Worm (Caenorhabditis elegans) whole organism, late embryonic: Measurements from ENCODE around the gene ins-5.
A peak's percentile ranks its signal among the peaks of the same experiment; 100 is the strongest.

Experiments
- C08G9.2 ChIP-seq: sonication (generic microtip); optimal IDR thresholded peaks from 2 replicates; lab custom pipeline; 2016; ENCODE audit warnings: mild to moderate bottlenecking, missing genetic modification characterization, moderate library complexity, missing compliant biosample characterization
- C38D4.7 ChIP-seq: fragments of 200-800 bp; sonication (Bioruptor generic); optimal IDR thresholded peaks from 2 replicates; lab custom pipeline; 2018; ENCODE audit warnings: mild to moderate bottlenecking, missing genetic modification characterization, moderate library complexity, missing compliant biosample characterization
- K02D7.2 ChIP-seq: sonication (generic microtip); optimal IDR thresholded peaks from 2 replicates; lab custom pipeline; 2017; ENCODE audit warnings: mild to moderate bottlenecking, missing genetic modification characterization, missing compliant biosample characterization
- T23F11.4 ChIP-seq: fragments of 200-800 bp; sonication (Bioruptor generic); optimal IDR thresholded peaks from 2 replicates; lab custom pipeline; 2018; ENCODE audit warnings: mild to moderate bottlenecking, missing genetic modification characterization, missing compliant biosample characterization
- ahr-1 ChIP-seq: sonication (generic microtip); optimal IDR thresholded peaks from 2 replicates; lab custom pipeline; 2016; ENCODE audit warnings: missing genetic modification characterization, missing compliant biosample characterization
- ceh-14 ChIP-seq: sonication (generic microtip); optimal IDR thresholded peaks from 2 replicates; lab custom pipeline; 2016; ENCODE audit warnings: missing genotype, missing genetic modification characterization, missing compliant biosample characterization
- ceh-19 ChIP-seq: fragments of 200-800 bp; sonication (Bioruptor generic); optimal IDR thresholded peaks from 2 replicates; lab custom pipeline; 2018; ENCODE audit warnings: mild to moderate bottlenecking, missing genetic modification characterization, missing compliant biosample characterization
- ceh-2 ChIP-seq: sonication (generic microtip); optimal IDR thresholded peaks from 2 replicates; lab custom pipeline; 2016; ENCODE audit warnings: missing genotype, missing genetic modification characterization, missing compliant biosample characterization
- ceh-22 ChIP-seq: sonication (generic microtip); optimal IDR thresholded peaks from 2 replicates; lab custom pipeline; 2017; ENCODE audit warnings: missing biosample characterization, missing genetic modification characterization
- ceh-24 ChIP-seq: sonication (generic microtip); optimal IDR thresholded peaks from 2 replicates; lab custom pipeline; 2016; ENCODE audit warnings: mild to moderate bottlenecking, missing genetic modification characterization, missing compliant biosample characterization
- ceh-30 ChIP-seq: fragments of 150-350 bp; optimal IDR thresholded peaks from 2 replicates; lab custom pipeline; 2014; ENCODE audit warnings: missing biosample characterization, missing genetic modification characterization
- ceh-31 ChIP-seq: sonication (generic microtip); optimal IDR thresholded peaks from 2 replicates; lab custom pipeline; 2016; ENCODE audit warnings: missing genetic modification characterization, missing compliant biosample characterization
- ceh-34 ChIP-seq: sonication (generic microtip); optimal IDR thresholded peaks from 2 replicates; lab custom pipeline; 2016; ENCODE audit warnings: mild to moderate bottlenecking, missing genetic modification characterization, missing compliant biosample characterization
- ceh-48 ChIP-seq: sonication (generic microtip); optimal IDR thresholded peaks from 2 replicates; lab custom pipeline; 2016; ENCODE audit warnings: missing genetic modification characterization, inconsistent platforms, missing compliant biosample characterization
- ceh-6 ChIP-seq: fragments of 200-800 bp; sonication (Bioruptor generic); optimal IDR thresholded peaks from 2 replicates; lab custom pipeline; 2018; ENCODE audit warnings: mild to moderate bottlenecking, missing genetic modification characterization, missing compliant biosample characterization
- ceh-9 ChIP-seq: sonication (generic microtip); optimal IDR thresholded peaks from 2 replicates; lab custom pipeline; 2016; ENCODE audit warnings: mild to moderate bottlenecking, missing genetic modification characterization, inconsistent platforms, missing compliant biosample characterization
- che-1 ChIP-seq: sonication (generic microtip); optimal IDR thresholded peaks from 2 replicates; lab custom pipeline; 2016; ENCODE audit warnings: mild to moderate bottlenecking, missing genetic modification characterization, missing compliant biosample characterization
- dmd-4 ChIP-seq: sonication (generic microtip); optimal IDR thresholded peaks from 2 replicates; lab custom pipeline; 2016; ENCODE audit warnings: borderline replicate concordance, missing genetic modification characterization, missing compliant biosample characterization
- dve-1 ChIP-seq: sonication (generic microtip); optimal IDR thresholded peaks from 2 replicates; lab custom pipeline; 2017; ENCODE audit warnings: antibody characterized with exemption, mild to moderate bottlenecking, missing genetic modification characterization, missing compliant biosample characterization
- elt-2 ChIP-seq: sonication (generic microtip); optimal IDR thresholded peaks from 2 replicates; lab custom pipeline; 2016; ENCODE audit warnings: missing genetic modification reagents, missing genetic modification characterization, missing compliant biosample characterization
- ets-4 ChIP-seq: sonication (generic microtip); optimal IDR thresholded peaks from 2 replicates; lab custom pipeline; 2016; ENCODE audit warnings: missing genetic modification characterization, missing compliant biosample characterization
- eyg-1 ChIP-seq: sonication (generic microtip); optimal IDR thresholded peaks from 2 replicates; lab custom pipeline; 2016; ENCODE audit warnings: missing genotype, missing genetic modification characterization, missing compliant biosample characterization
- fax-1 ChIP-seq: sonication (generic microtip); optimal IDR thresholded peaks from 2 replicates; lab custom pipeline; 2016; ENCODE audit warnings: missing genotype, missing genetic modification characterization, missing compliant biosample characterization
- fkh-6 ChIP-seq: sonication (generic microtip); optimal IDR thresholded peaks from 2 replicates; lab custom pipeline; 2016; ENCODE audit warnings: missing genetic modification characterization, missing compliant biosample characterization
- hlh-13 ChIP-seq: fragments of 200-800 bp; sonication (Bioruptor generic); optimal IDR thresholded peaks from 2 replicates; lab custom pipeline; 2018; ENCODE audit warnings: mild to moderate bottlenecking, missing genetic modification characterization, missing compliant biosample characterization
- hlh-30 ChIP-seq: sonication (generic microtip); optimal IDR thresholded peaks from 2 replicates; lab custom pipeline; 2017; ENCODE audit warnings: antibody characterized with exemption, missing genetic modification characterization, missing compliant biosample characterization; ENCODE audit not compliant: insufficient read depth
- hlh-6 ChIP-seq: sonication (generic microtip); optimal IDR thresholded peaks from 2 replicates; lab custom pipeline; 2016; ENCODE audit warnings: missing genotype, missing genetic modification characterization, missing compliant biosample characterization
- hlh-8 ChIP-seq: sonication (generic microtip); optimal IDR thresholded peaks from 2 replicates; lab custom pipeline; 2016; ENCODE audit warnings: missing genotype, missing genetic modification characterization, missing compliant biosample characterization
- lim-6 ChIP-seq: sonication (generic microtip); optimal IDR thresholded peaks from 2 replicates; lab custom pipeline; 2016; ENCODE audit warnings: missing genetic modification characterization, missing compliant biosample characterization
- lin-11 ChIP-seq: fragments of 200-800 bp; sonication (Bioruptor generic); optimal IDR thresholded peaks from 2 replicates; lab custom pipeline; 2018; ENCODE audit warnings: mild to moderate bottlenecking, missing genetic modification characterization, missing compliant biosample characterization
- mec-3 ChIP-seq: sonication (generic microtip); optimal IDR thresholded peaks from 2 replicates; lab custom pipeline; 2016; ENCODE audit warnings: borderline replicate concordance, missing genetic modification characterization, missing compliant biosample characterization
- nfya-1 ChIP-seq: sonication (generic microtip); optimal IDR thresholded peaks from 2 replicates; lab custom pipeline; 2017; ENCODE audit warnings: missing genetic modification characterization, mild to moderate bottlenecking, missing compliant biosample characterization, antibody characterized with exemption, moderate library complexity
- nhr-11 ChIP-seq: fragments of 150-350 bp; optimal IDR thresholded peaks from 2 replicates; lab custom pipeline; 2014; ENCODE audit warnings: missing biosample characterization, missing genetic modification characterization
- npax-4 ChIP-seq: sonication (generic microtip); optimal IDR thresholded peaks from 2 replicates; lab custom pipeline; 2016; ENCODE audit warnings: missing genetic modification characterization, missing compliant biosample characterization
- odd-2 ChIP-seq: sonication (generic microtip); optimal IDR thresholded peaks from 2 replicates; lab custom pipeline; 2017; ENCODE audit warnings: antibody characterized with exemption, mild to moderate bottlenecking, missing genetic modification characterization, missing compliant biosample characterization
- pag-3 ChIP-seq: sonication (generic microtip); optimal IDR thresholded peaks from 2 replicates; lab custom pipeline; 2016; ENCODE audit warnings: missing compliant biosample characterization, missing genetic modification characterization, borderline replicate concordance
- pat-9 ChIP-seq: fragments of 200-800 bp; sonication (Bioruptor generic); optimal IDR thresholded peaks from 2 replicates; lab custom pipeline; 2018; ENCODE audit warnings: mild to moderate bottlenecking, missing genetic modification characterization, moderate library complexity, missing compliant biosample characterization
- pha-2 ChIP-seq: sonication (generic microtip); optimal IDR thresholded peaks from 2 replicates; lab custom pipeline; 2017; ENCODE audit warnings: mild to moderate bottlenecking, missing genetic modification characterization, missing compliant biosample characterization
- pha-4 ChIP-seq: fragments of 150-350 bp; optimal IDR thresholded peaks from 2 replicates; lab custom pipeline; 2018; ENCODE audit warnings: missing biosample characterization, missing genetic modification reagents, missing genetic modification characterization
- pqm-1 ChIP-seq: sonication (generic microtip); optimal IDR thresholded peaks from 2 replicates; lab custom pipeline; 2016; ENCODE audit warnings: missing genetic modification characterization, missing compliant biosample characterization
- pros-1 ChIP-seq: fragments of 150-350 bp; optimal IDR thresholded peaks from 2 replicates; lab custom pipeline; 2014; ENCODE audit warnings: missing biosample characterization, missing genetic modification reagents, missing genetic modification characterization
- ref-2 ChIP-seq: sonication (generic microtip); optimal IDR thresholded peaks from 2 replicates; lab custom pipeline; 2016; ENCODE audit warnings: missing genetic modification characterization, missing compliant biosample characterization
- rnt-1 ChIP-seq: sonication (generic microtip); optimal IDR thresholded peaks from 2 replicates; lab custom pipeline; 2016; ENCODE audit warnings: missing genetic modification characterization, missing compliant biosample characterization
- sdc-2 ChIP-seq: sonication (generic microtip); optimal IDR thresholded peaks from 2 replicates; lab custom pipeline; 2016; ENCODE audit warnings: missing genotype, missing genetic modification characterization, missing compliant biosample characterization
- sox-4 ChIP-seq: sonication (generic microtip); optimal IDR thresholded peaks from 2 replicates; lab custom pipeline; 2017; ENCODE audit warnings: mild to moderate bottlenecking, missing genetic modification characterization, inconsistent platforms, missing compliant biosample characterization
- syd-9 ChIP-seq: sonication (generic microtip); optimal IDR thresholded peaks from 2 replicates; lab custom pipeline; 2016; ENCODE audit warnings: mild to moderate bottlenecking, missing genetic modification characterization, moderate library complexity, missing compliant biosample characterization
- tbx-2 ChIP-seq: sonication (generic microtip); optimal IDR thresholded peaks from 2 replicates; lab custom pipeline; 2016; ENCODE audit warnings: missing genetic modification characterization, missing compliant biosample characterization
- tbx-7 ChIP-seq: sonication (generic microtip); optimal IDR thresholded peaks from 2 replicates; lab custom pipeline; 2016; ENCODE audit warnings: missing genotype, missing genetic modification characterization, missing compliant biosample characterization
- ttx-3 ChIP-seq: sonication (generic microtip); optimal IDR thresholded peaks from 2 replicates; lab custom pipeline; 2016; ENCODE audit warnings: missing genetic modification reagents, missing genetic modification characterization, missing compliant biosample characterization
- unc-55 ChIP-seq: sonication (generic microtip); optimal IDR thresholded peaks from 2 replicates; lab custom pipeline; 2017; ENCODE audit warnings: missing biosample characterization, missing genetic modification reagents, missing genetic modification characterization
- unc-86 ChIP-seq: sonication (generic microtip); optimal IDR thresholded peaks from 2 replicates; lab custom pipeline; 2016; ENCODE audit warnings: missing genetic modification characterization, missing compliant biosample characterization
- zip-5 ChIP-seq: sonication (generic microtip); optimal IDR thresholded peaks from 2 replicates; lab custom pipeline; 2016; ENCODE audit warnings: missing genetic modification characterization, missing compliant biosample characterization
- ztf-16 ChIP-seq: sonication (generic microtip); optimal IDR thresholded peaks from 2 replicates; lab custom pipeline; 2017; ENCODE audit warnings: missing genetic modification characterization, missing compliant biosample characterization

ins-5 gene

ce11 chrII:6047639-6048159, 50.3 kb downstream of the ins-5 start, which contains the start of the genes R12C12.6 and ran-5:
Gene R12C12.6, minus strand, starts transcription at chrII:6047867.
Gene ran-5, plus strand, starts transcription at chrII:6048109.
- no peak for TF ChIP-seq tbx-7
- TF ChIP-seq mec-3: no peak
- TF ChIP-seq ceh-30 (tag; lab: Kevin White, UChicago): peak; percentile 75
- peak; percentile 31 for TF ChIP-seq C08G9.2 (tag; lab: Kevin White, UChicago)
- TF ChIP-seq sdc-2 (tag; lab: Kevin White, UChicago): peak; percentile 16
- no peak for TF ChIP-seq npax-4
- no peak for TF ChIP-seq pag-3 (tag; lab: Kevin White, UChicago)
- TF ChIP-seq pat-9 (tag; lab: Kevin White, UChicago): no peak
- TF ChIP-seq ceh-24 (tag; lab: Kevin White, UChicago): no peak
- no peak for TF ChIP-seq zip-5 (tag; lab: Kevin White, UChicago)
- peak; percentile 2 for TF ChIP-seq odd-2 (tag; lab: Kevin White, UChicago)
- peak; percentile 34 for TF ChIP-seq ceh-31 (tag; lab: Kevin White, UChicago)
- peak; percentile 24 for TF ChIP-seq ttx-3
- no peak for TF ChIP-seq T23F11.4 (GFP tag; lab: Kevin White, UChicago)
- no peak for TF ChIP-seq ceh-19 (GFP tag; lab: Kevin White, UChicago)
- TF ChIP-seq eyg-1: no peak
- TF ChIP-seq ceh-9 (tag; lab: Kevin White, UChicago): no peak
- no peak for TF ChIP-seq ceh-14 (tag; lab: Kevin White, UChicago)
- no peak for TF ChIP-seq hlh-30 (tag; lab: Kevin White, UChicago)
- peak; percentile 48 for TF ChIP-seq tbx-2 (tag; lab: Kevin White, UChicago)
- no peak for TF ChIP-seq ceh-6 (GFP tag; lab: Kevin White, UChicago)
- TF ChIP-seq fkh-6: no peak
- no peak for TF ChIP-seq C38D4.7 (GFP tag; lab: Kevin White, UChicago)
- no peak for TF ChIP-seq ceh-22 (tag; lab: Kevin White, UChicago)
- no peak for TF ChIP-seq rnt-1
- TF ChIP-seq ahr-1 (tag; lab: Kevin White, UChicago): no peak
- TF ChIP-seq ceh-34 (tag; lab: Kevin White, UChicago): peak; percentile 37
- no peak for TF ChIP-seq pha-4 (tag; lab: Kevin White, UChicago)
- peak; percentile 52 for TF ChIP-seq nfya-1 (tag; lab: Kevin White, UChicago)
- TF ChIP-seq lin-11 (tag; lab: Kevin White, UChicago): peak; percentile 35
- peak; percentile 44 for TF ChIP-seq ztf-16 (tag; lab: Kevin White, UChicago)
- peak; percentile 4 for TF ChIP-seq ceh-48 (tag; lab: Kevin White, UChicago)
- TF ChIP-seq lim-6 (tag; lab: Kevin White, UChicago): no peak
- TF ChIP-seq elt-2 (tag; lab: Kevin White, UChicago): peak; percentile 74
- no peak for TF ChIP-seq pros-1 (tag; lab: Kevin White, UChicago)
- no peak for TF ChIP-seq K02D7.2 (tag; lab: Kevin White, UChicago)
- TF ChIP-seq dve-1 (tag; lab: Kevin White, UChicago): peak; percentile 32
- TF ChIP-seq unc-55 (GFP tag; lab: Kevin White, UChicago): no peak
- no peak for TF ChIP-seq ref-2 (tag; lab: Kevin White, UChicago)
- no peak for TF ChIP-seq hlh-6 (tag; lab: Kevin White, UChicago)
- TF ChIP-seq sox-4: peak; percentile 42
- TF ChIP-seq dmd-4 (tag; lab: Kevin White, UChicago): no peak
- TF ChIP-seq hlh-13 (GFP tag; lab: Kevin White, UChicago): no peak
- TF ChIP-seq nhr-11: no peak
- peak; percentile 11 for TF ChIP-seq ceh-2 (tag; lab: Kevin White, UChicago)
- TF ChIP-seq unc-86 (tag; lab: Kevin White, UChicago): peak; percentile 45
- TF ChIP-seq fax-1 (tag; lab: Kevin White, UChicago): no peak
- no peak for TF ChIP-seq pha-2 (tag; lab: Kevin White, UChicago)
- no peak for TF ChIP-seq ets-4 (tag; lab: Kevin White, UChicago)
- TF ChIP-seq syd-9 (tag; lab: Kevin White, UChicago): no peak
- no peak for TF ChIP-seq che-1 (tag; lab: Kevin White, UChicago)
- no peak for TF ChIP-seq pqm-1 (tag; lab: Kevin White, UChicago)
- TF ChIP-seq hlh-8 (tag; lab: Kevin White, UChicago): no peak
